Fruit fly (Drosophila melanogaster): ENCODE results near the gene Dnaaf5.

Gene Dnaaf5

dm6 chr3R:14373192-14373827, 11.7 kb upstream of the Dnaaf5 start:
- no peak for TF ChIP-seq CG8478 (optimal IDR thresholded peaks at IDR 0.05)
- no peak for TF ChIP-seq CTCF (optimal IDR thresholded peaks at IDR 0.05)

- TF ChIP-seq CTCF (optimal IDR thresholded peaks at IDR 0.05), result no peak
- no peak for TF ChIP-seq CG8478 (optimal IDR thresholded peaks at IDR 0.05)
Observed at dm6 chr3R:14372815-14373191, 11.2 kb upstream of the Dnaaf5 start, which contains the start of gene NK7.1. TSS of gene NK7.1 (minus strand) at chr3R:14372951.

- TF ChIP-seq CG8478 (optimal IDR thresholded peaks at IDR 0.05), result no peak
- TF ChIP-seq CTCF (optimal IDR thresholded peaks at IDR 0.05), result no peak
Observed at dm6 chr3R:14371133-14371676, 9.6 kb upstream of the Dnaaf5 start.

- TF ChIP-seq CTCF (optimal IDR thresholded peaks at IDR 0.05) (no peak), CG8478 (optimal IDR thresholded peaks at IDR 0.05) (no peak)
Observed at dm6 chr3R:14370199-14370933, 8.8 kb upstream of the Dnaaf5 start.

- no peak for TF ChIP-seq CG8478 (optimal IDR thresholded peaks at IDR 0.05)
- no peak for TF ChIP-seq CTCF (optimal IDR thresholded peaks at IDR 0.05)
Observed at dm6 chr3R:14369481-14370198, 8.1 kb upstream of the Dnaaf5 start.

- TF ChIP-seq CTCF (optimal IDR thresholded peaks at IDR 0.05) (no peak), CG8478 (optimal IDR thresholded peaks at IDR 0.05) (no peak)
Observed at dm6 chr3R:14366882-14367281, 5.3 kb upstream of the Dnaaf5 start.

- TF ChIP-seq CTCF (optimal IDR thresholded peaks at IDR 0.05) (no peak), CG8478 (optimal IDR thresholded peaks at IDR 0.05) (no peak)
Observed at dm6 chr3R:14365918-14366317, 4.3 kb upstream of the Dnaaf5 start.

dm6 chr3R:14364156-14364555, 2.6 kb upstream of the Dnaaf5 start:
- no peak for TF ChIP-seq CTCF (optimal IDR thresholded peaks at IDR 0.05)
- no peak for TF ChIP-seq CG8478 (optimal IDR thresholded peaks at IDR 0.05)

- TF ChIP-seq CTCF (optimal IDR thresholded peaks at IDR 0.05) (no peak), CG8478 (optimal IDR thresholded peaks at IDR 0.05) (no peak)
Observed at dm6 chr3R:14363172-14363571, 1.6 kb upstream of the Dnaaf5 start.

dm6 chr3R:14357405-14357804, 4.2 kb downstream of the Dnaaf5 start:
- no peak for TF ChIP-seq CG8478 (optimal IDR thresholded peaks at IDR 0.05)
- TF ChIP-seq CTCF (optimal IDR thresholded peaks at IDR 0.05), result no peak

- no peak for TF ChIP-seq CTCF (optimal IDR thresholded peaks at IDR 0.05)
- no peak for TF ChIP-seq CG8478 (optimal IDR thresholded peaks at IDR 0.05)
Observed at dm6 chr3R:14356619-14357018, 5.0 kb downstream of the Dnaaf5 start.

- TF ChIP-seq CTCF (optimal IDR thresholded peaks at IDR 0.05), result no peak
- no peak for TF ChIP-seq CG8478 (optimal IDR thresholded peaks at IDR 0.05)
Observed at dm6 chr3R:14354599-14354998, 7.0 kb downstream of the Dnaaf5 start.

- no peak for TF ChIP-seq CG8478 (optimal IDR thresholded peaks at IDR 0.05)
- no peak for TF ChIP-seq CTCF (optimal IDR thresholded peaks at IDR 0.05)
Observed at dm6 chr3R:14353733-14354152, 7.8 kb downstream of the Dnaaf5 start.

dm6 chr3R:14351418-14351817, 10.2 kb downstream of the Dnaaf5 start:
- TF ChIP-seq CG8478 (optimal IDR thresholded peaks at IDR 0.05), result no peak
- no peak for TF ChIP-seq CTCF (optimal IDR thresholded peaks at IDR 0.05)

- TF ChIP-seq CG8478 (optimal IDR thresholded peaks at IDR 0.05) (no peak), CTCF (optimal IDR thresholded peaks at IDR 0.05) (no peak)
Observed at dm6 chr3R:14348480-14348879, 13.1 kb downstream of the Dnaaf5 start.
